Fruit fly (Drosophila melanogaster) whole organism, embryonic: ENCODE data around the gene Cp190.

Experiments used
- Awh ChIP-seq: fragments of 200-800 bp; sonication (Bioruptor generic); IDR thresholded peaks from 2 replicates; pipeline ENCODE4, ENCODE4 v1.3.6; 2022; ENCODE audit warnings: missing biosample characterization, missing genetic modification characterization
- B-H2 ChIP-seq: fragments of 200-800 bp; sonication (Bioruptor generic); optimal IDR thresholded peaks from 2 replicates; lab custom pipeline; 2018; ENCODE audit warnings: missing biosample characterization, mild to moderate bottlenecking, missing genetic modification characterization
- CG10147 ChIP-seq: fragments of 200-800 bp; sonication (Bioruptor generic); optimal IDR thresholded peaks from 2 replicates; lab custom pipeline; 2019; ENCODE audit warnings: missing biosample characterization, mild to moderate bottlenecking, missing genetic modification characterization, moderate library complexity
- CG13424 ChIP-seq: fragments of 200-800 bp; sonication (Bioruptor generic); optimal IDR thresholded peaks from 2 replicates; lab custom pipeline; 2019; ENCODE audit warnings: missing biosample characterization, mild to moderate bottlenecking, missing genetic modification characterization, moderate library complexity
- CG16813 ChIP-seq: fragments of 200-800 bp; sonication (Bioruptor generic); IDR thresholded peaks from 3 replicates; pipeline ENCODE4 v1.3.6; 2022; ENCODE audit warnings: missing biosample characterization, missing genetic modification characterization; ENCODE audit not compliant: partially characterized antibody
- CG17912 ChIP-seq: fragments of 200-800 bp; sonication (Bioruptor generic); optimal IDR thresholded peaks from 2 replicates; lab custom pipeline; 2018; ENCODE audit warnings: missing biosample characterization, mild to moderate bottlenecking, missing genetic modification characterization
- CG2116 ChIP-seq: fragments of 200-800 bp; sonication (Bioruptor generic); optimal IDR thresholded peaks from 3 replicates; lab custom pipeline; 2018; ENCODE audit warnings: missing biosample characterization, mild to moderate bottlenecking, missing genetic modification characterization
- CG2889 ChIP-seq: fragments of 200-800 bp; sonication (Bioruptor generic); IDR thresholded peaks from 3 replicates; pipeline ENCODE4 v1.3.6; 2022; ENCODE audit warnings: missing biosample characterization, missing genetic modification characterization
- CG3407 ChIP-seq: fragments of 200-800 bp; sonication (Bioruptor generic); optimal IDR thresholded peaks from 2 replicates; lab custom pipeline; 2018; ENCODE audit warnings: missing biosample characterization, mild to moderate bottlenecking, missing genetic modification characterization
- CG3838 ChIP-seq: fragments of 200-800 bp; sonication (Bioruptor generic); optimal IDR thresholded peaks from 3 replicates; lab custom pipeline; 2016; ENCODE audit warnings: missing biosample characterization, missing genetic modification characterization
- CG7745 ChIP-seq: fragments of 200-800 bp; sonication (Bioruptor generic); optimal IDR thresholded peaks from 2 replicates; lab custom pipeline; 2018; ENCODE audit warnings: missing biosample characterization, mild to moderate bottlenecking, missing genetic modification characterization, moderate library complexity
- CG8944 ChIP-seq: fragments of 200-800 bp; sonication (Bioruptor generic); optimal IDR thresholded peaks from 3 replicates; lab custom pipeline; 2016; ENCODE audit warnings: missing biosample characterization, missing genetic modification characterization
- CHES-1-like ChIP-seq: fragments of 200-800 bp; sonication (Bioruptor generic); optimal IDR thresholded peaks from 2 replicates; lab custom pipeline; 2016; ENCODE audit warnings: missing biosample characterization, missing genetic modification characterization
- Dek ChIP-seq: fragments of 200-800 bp; sonication (Bioruptor generic); optimal IDR thresholded peaks from 3 replicates; lab custom pipeline; 2019; ENCODE audit warnings: missing biosample characterization, mild to moderate bottlenecking, missing genetic modification characterization, moderate library complexity
- Dll ChIP-seq: fragments of 200-800 bp; sonication (Bioruptor generic); IDR thresholded peaks from 4 replicates; pipeline ENCODE4 v1.3.6; 2022; ENCODE audit warnings: missing biosample characterization, missing genetic modification characterization; ENCODE audit not compliant: partially characterized antibody
- Doc3 ChIP-seq: fragments of 200-800 bp; sonication (Bioruptor generic); IDR thresholded peaks from 3 replicates; pipeline ENCODE4 v1.3.6; 2022; ENCODE audit warnings: missing biosample characterization, missing genetic modification characterization; ENCODE audit not compliant: partially characterized antibody
- Dref ChIP-seq: fragments of 200-800 bp; sonication (Bioruptor generic); IDR thresholded peaks from 2 replicates; pipeline ENCODE4 v1.3.6; 2022; ENCODE audit warnings: missing biosample characterization, missing genetic modification characterization
- Eip74EF ChIP-seq, 2 experiments: fragments of 200-800 bp in 1 of 2; fragments of >200 bp in 1 of 2; sonication (Bioruptor generic) in 1 of 2; optimal IDR thresholded peaks; 2 replicates each; lab custom pipeline; 2017 to 2019; ENCODE audit warnings: missing biosample characterization in 2 of 2, missing genetic modification characterization in 2 of 2, mild to moderate bottlenecking in 1 of 2, moderate library complexity in 1 of 2
- Ets65A ChIP-seq: fragments of 200-800 bp; sonication (Bioruptor generic); peaks from one replicate; lab custom pipeline; 2016; ENCODE audit warnings: missing biosample characterization, missing genetic modification characterization
- Fer1 ChIP-seq: fragments of 200-800 bp; sonication (Bioruptor generic); optimal IDR thresholded peaks from 2 replicates; lab custom pipeline; 2017; ENCODE audit warnings: missing biosample characterization, mild to moderate bottlenecking, missing genetic modification characterization
- HHEX ChIP-seq: fragments of 200-800 bp; sonication (Bioruptor generic); optimal IDR thresholded peaks from 3 replicates; lab custom pipeline; 2017; ENCODE audit warnings: missing biosample characterization, mild to moderate bottlenecking, missing genetic modification characterization, missing genetic modification reagents
- HLHmδ ChIP-seq: fragments of 200-800 bp; sonication (Bioruptor generic); optimal IDR thresholded peaks from 2 replicates; lab custom pipeline; 2018; ENCODE audit warnings: missing biosample characterization, mild to moderate bottlenecking, missing genetic modification characterization, moderate library complexity
- Hey ChIP-seq: fragments of 200-800 bp; sonication (Bioruptor generic); optimal IDR thresholded peaks from 3 replicates; lab custom pipeline; 2018; ENCODE audit warnings: missing biosample characterization, mild to moderate bottlenecking, missing genetic modification characterization
- Hr3 ChIP-seq: fragments of 200-800 bp; sonication (Bioruptor generic); optimal IDR thresholded peaks from 3 replicates; lab custom pipeline; 2016; ENCODE audit warnings: missing biosample characterization, missing genetic modification characterization
- Hsf ChIP-seq: fragments of 200-800 bp; sonication (Bioruptor generic); optimal IDR thresholded peaks from 3 replicates; lab custom pipeline; 2016; ENCODE audit warnings: missing biosample characterization, missing genetic modification characterization
- MESR4 ChIP-seq: fragments of 200-800 bp; sonication (Bioruptor generic); optimal IDR thresholded peaks from 2 replicates; lab custom pipeline; 2018; ENCODE audit warnings: missing biosample characterization, mild to moderate bottlenecking, missing genetic modification characterization, moderate library complexity
- Pdp1 ChIP-seq, 2 experiments: fragments of 200-800 bp; sonication (Bioruptor generic); optimal IDR thresholded peaks; 3 replicates each; lab custom pipeline; 2016; ENCODE audit warnings: missing biosample characterization in 2 of 2, missing genetic modification characterization in 2 of 2, mild to moderate bottlenecking in 1 of 2, moderate library complexity in 1 of 2
- Trl ChIP-seq, 3 experiments: fragments of >200 bp in 2 of 3; fragments of 200-800 bp in 1 of 3; sonication (Bioruptor generic) in 1 of 3; optimal IDR thresholded peaks; 2 replicates in 1 of 3; 3 replicates in 2 of 3; lab custom pipeline; 2016 to 2017; ENCODE audit warnings: missing biosample characterization in 1 of 3, missing genetic modification characterization in 1 of 3
- amos ChIP-seq: fragments of 200-800 bp; sonication (Bioruptor generic); IDR thresholded peaks from 2 replicates; pipeline ENCODE4 v1.3.6; 2022; ENCODE audit warnings: missing biosample characterization, missing genetic modification characterization; ENCODE audit not compliant: partially characterized antibody
- ara ChIP-seq: fragments of 200-800 bp; sonication (Bioruptor generic); IDR thresholded peaks from 2 replicates; pipeline ENCODE4 v1.3.6; 2022; ENCODE audit warnings: missing biosample characterization, missing genetic modification characterization
- bbx ChIP-seq: fragments of 200-800 bp; sonication (Bioruptor generic); IDR thresholded peaks from 2 replicates; pipeline ENCODE4 v1.3.6; 2022; ENCODE audit warnings: missing biosample characterization, missing genetic modification characterization; ENCODE audit not compliant: partially characterized antibody
- btn ChIP-seq: fragments of 200-800 bp; sonication (Bioruptor generic); optimal IDR thresholded peaks from 2 replicates; lab custom pipeline; 2016; ENCODE audit warnings: missing biosample characterization, missing genetic modification characterization
- ftz-f1 ChIP-seq: fragments of 200-800 bp; sonication (Bioruptor generic); optimal IDR thresholded peaks from 2 replicates; lab custom pipeline; 2016; ENCODE audit warnings: missing biosample characterization, missing genetic modification characterization
- fu2 ChIP-seq: fragments of 200-800 bp; sonication (Bioruptor generic); optimal IDR thresholded peaks from 2 replicates; lab custom pipeline; 2016; ENCODE audit warnings: missing biosample characterization, missing genetic modification characterization
- mld ChIP-seq: fragments of 200-800 bp; sonication (Bioruptor generic); IDR thresholded peaks from 3 replicates; pipeline ENCODE4 v1.3.6; 2022; ENCODE audit warnings: missing biosample characterization, missing genetic modification characterization; ENCODE audit not compliant: partially characterized antibody
- pan ChIP-seq, 4 experiments: fragments of >200 bp in 3 of 4; fragments of 200-800 bp in 1 of 4; sonication (Bioruptor generic) in 1 of 4; optimal IDR thresholded peaks in 3 of 4; IDR thresholded peaks in 1 of 4; 2 replicates each; pipeline versions ENCODE4 v1.3.6 to Lab custom; 2017 to 2022; ENCODE audit warnings: missing biosample characterization in 2 of 4, missing genetic modification characterization in 2 of 4, mixed read lengths in 1 of 4
- prd ChIP-seq, 3 experiments: fragments of >200 bp in 2 of 3; fragments of 200-800 bp in 1 of 3; sonication (Bioruptor generic) in 1 of 3; optimal IDR thresholded peaks in 2 of 3; IDR thresholded peaks in 1 of 3; 2 replicates in 2 of 3; 3 replicates in 1 of 3; pipeline versions ENCODE4 v1.3.6 to Lab custom; 2017 to 2022; ENCODE audit warnings: missing biosample characterization in 1 of 3, missing genetic modification characterization in 1 of 3
- salm ChIP-seq: fragments of 200-800 bp; sonication (Bioruptor generic); optimal IDR thresholded peaks from 2 replicates; lab custom pipeline; 2018; ENCODE audit warnings: missing biosample characterization, mild to moderate bottlenecking, missing genetic modification characterization
- sc ChIP-seq, 3 experiments: fragments of >200 bp in 2 of 3; fragments of 200-800 bp in 1 of 3; sonication (Bioruptor generic) in 1 of 3; optimal IDR thresholded peaks; 2 replicates in 2 of 3; 3 replicates in 1 of 3; lab custom pipeline; 2017; ENCODE audit warnings: mild to moderate bottlenecking in 1 of 3, missing biosample characterization in 1 of 3, missing genetic modification characterization in 1 of 3, missing genetic modification reagents in 1 of 3
- scrt ChIP-seq: fragments of 200-800 bp; sonication (Bioruptor generic); optimal IDR thresholded peaks from 2 replicates; lab custom pipeline; 2018; ENCODE audit warnings: missing biosample characterization, mild to moderate bottlenecking, missing genetic modification characterization, moderate library complexity
- trh ChIP-seq: fragments of 200-800 bp; sonication (Bioruptor generic); optimal IDR thresholded peaks from 2 replicates; lab custom pipeline; 2016; ENCODE audit warnings: missing biosample characterization, missing genetic modification characterization
- zen ChIP-seq: fragments of 200-800 bp; sonication (Bioruptor generic); optimal IDR thresholded peaks from 3 replicates; lab custom pipeline; 2018; ENCODE audit warnings: missing biosample characterization, mild to moderate bottlenecking, missing genetic modification characterization, moderate library complexity

Cp190 gene

DNA sequence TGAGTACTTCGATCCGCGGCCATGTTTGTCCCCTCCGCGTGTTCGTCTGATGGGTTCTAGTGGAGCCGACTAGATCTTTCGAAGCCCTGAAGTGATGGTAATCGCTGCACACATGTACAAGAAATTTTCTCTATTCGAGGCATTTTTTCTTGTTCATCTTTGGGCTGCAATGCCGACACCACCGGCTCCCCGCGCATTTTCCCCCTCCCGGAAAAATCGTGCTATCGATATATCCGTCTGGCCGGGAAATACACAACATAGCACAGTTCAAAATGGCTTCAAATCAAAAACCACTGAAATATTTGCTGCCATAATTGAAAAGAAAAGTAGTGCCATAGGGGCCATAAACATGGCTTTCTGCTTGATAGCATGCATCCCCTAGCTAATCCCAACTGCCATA is 11.1 kb downstream of the Cp190 start (continued):
- TF ChIP-seq Dref (peak; percentile 65), CG16813 (GFP tag; lab: Robert Waterston, UW) (0 out of 3 replicates have a peak, but pooled peaks have one; percentile 16), mld (0 out of 3 replicates have a peak, but pooled peaks have one; percentile 17)

dm6 chr3R:15262710-15263672 is 12.1 kb downstream of the Cp190 start, which contains the start of the genes eIF2gamma and Set:
TSS of gene eIF2gamma (minus strand) at chr3R:15263458.
TSS of gene Set (plus strand) at chr3R:15263552.
- TF ChIP-seq bbx (GFP tag; lab: Robert Waterston, UW) (peak; percentile 99), CG17912 (peak; percentile 33), CG13424 (tag; lab: Kevin White, UChicago) (no peak), trh (GFP tag; lab: Kevin White, UChicago) (no peak), amos (GFP tag; lab: Robert Waterston, UW) (peak; percentile 99), Doc3 (GFP tag; lab: Robert Waterston, UW) (peak; percentile 85), Hr3 (GFP tag; lab: Kevin White, UChicago) (no peak), B-H2 (GFP tag; lab: Kevin White, UChicago) (peak; percentile 74), Hey (tag; lab: Kevin White, UChicago) (no peak), CG2889 (GFP tag; lab: Robert Waterston, UW) (no peak), Eip74EF (GFP tag; optimal IDR thresholded peaks at IDR 0.05; lab: Kevin White, UChicago) (no peak), HHEX (GFP tag; lab: Kevin White, UChicago) (no peak), prd (optimal IDR thresholded peaks at IDR 0.05; lab: Kevin White, UChicago) (no peak), prd (GFP tag; IDR thresholded peaks at IDR 0.05; lab: Robert Waterston, UW) (peak; percentile 54; the same call in 2 of the 3 replicates), Dek (tag; lab: Kevin White, UChicago) (no peak), HLHmδ (GFP tag; lab: Kevin White, UChicago) (peak; percentile 51), btn (GFP tag; lab: Kevin White, UChicago) (no peak), CG2116 (peak; percentile 96), CG7745 (tag; lab: Kevin White, UChicago) (no peak), Hsf (GFP tag; lab: Kevin White, UChicago) (peak; percentile 19), pan (optimal IDR thresholded peaks at IDR 0.05; lab: Kevin White, UChicago) (no peak), pan (GFP tag; optimal IDR thresholded peaks at IDR 0.05 in 1 of 2, IDR thresholded peaks at IDR 0.05 in 1 of 2) (peak in 1 of 2 experiments; percentile 20), CG10147 (GFP tag; lab: Kevin White, UChicago) (no peak), fu2 (GFP tag; lab: Kevin White, UChicago) (peak; percentile 33), Fer1 (peak; percentile 20), salm (no peak), Trl (optimal IDR thresholded peaks at IDR 0.05; lab: Kevin White, UChicago) (no peak), Trl (GFP tag; optimal IDR thresholded peaks at IDR 0.05; lab: Kevin White, UChicago) (peak; percentile 40), Dref (peak; percentile 100), ftz-f1 (GFP tag; lab: Kevin White, UChicago) (peak; percentile 54), scrt (no peak), CG3838 (GFP tag; lab: Kevin White, UChicago) (no peak), zen (tag; lab: Kevin White, UChicago) (peak; percentile 56), CHES-1-like (GFP tag; lab: Kevin White, UChicago) (peak; percentile 43), Awh (GFP tag; lab: Robert Waterston, UW) (0 out of 2 replicates have a peak, but pooled peaks have one; percentile 7), ara (peak; percentile 53; the same call in 1 of the 2 replicates), CG3407 (GFP tag; lab: Kevin White, UChicago) (no peak), sc (optimal IDR thresholded peaks at IDR 0.05; lab: Kevin White, UChicago) (no peak), sc (GFP tag; optimal IDR thresholded peaks at IDR 0.05; lab: Kevin White, UChicago) (no peak), Pdp1 (GFP tag; optimal IDR thresholded peaks at IDR 0.05; lab: Kevin White, UChicago) (peak in 1 of 2 experiments; percentile 12), Dll (GFP tag; lab: Robert Waterston, UW) (peak; percentile 91), CG8944 (GFP tag; lab: Kevin White, UChicago) (peak; percentile 25), Ets65A (GFP tag; lab: Kevin White, UChicago) (peak; percentile 98), MESR4 (GFP tag; lab: Kevin White, UChicago) (peak; percentile 53)
